Fruit fly (Drosophila melanogaster): ENCODE results near the gene Ubc2.

DNA sequence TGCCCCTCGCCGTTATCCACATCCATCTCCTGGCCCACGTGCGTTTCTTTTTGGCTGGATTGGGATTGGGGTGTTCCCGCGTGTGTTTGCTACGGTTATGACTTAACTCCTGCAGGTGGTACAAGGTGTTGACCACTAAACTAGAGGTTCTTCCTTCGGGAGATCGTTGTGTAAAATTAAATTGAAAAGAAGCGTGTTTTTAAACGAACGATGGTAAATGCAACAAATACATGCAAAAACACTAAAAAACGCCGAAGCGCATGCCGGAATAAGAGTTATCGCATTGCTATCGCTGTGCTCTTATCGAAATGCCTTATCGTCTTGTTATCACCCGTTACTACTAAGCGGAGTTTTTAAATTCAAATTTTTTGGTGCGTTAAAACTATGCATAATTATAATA is 1.9 kb upstream of the Ubc2 start, which contains the start of gene CG6724:
- TF ChIP-seq lz (GFP tag; optimal IDR thresholded peaks at IDR 0.05): no peak
- no peak for TF ChIP-seq CG8119 (GFP tag; IDR thresholded peaks at IDR 0.05)
- TF ChIP-seq Hr4 (GFP tag; optimal IDR thresholded peaks at IDR 0.05): no peak
- TF ChIP-seq Gug (GFP tag; IDR thresholded peaks at IDR 0.05): no peak
- TF ChIP-seq achi (GFP tag; optimal IDR thresholded peaks at IDR 0.05): no peak
- TF ChIP-seq CG11902 (GFP tag; optimal IDR thresholded peaks at IDR 0.05): no peak
- TF ChIP-seq pdm3 (GFP tag; optimal IDR thresholded peaks at IDR 0.05): no peak
